Worm (Caenorhabditis elegans): ENCODE results near the gene T13F2.4.

DNA sequence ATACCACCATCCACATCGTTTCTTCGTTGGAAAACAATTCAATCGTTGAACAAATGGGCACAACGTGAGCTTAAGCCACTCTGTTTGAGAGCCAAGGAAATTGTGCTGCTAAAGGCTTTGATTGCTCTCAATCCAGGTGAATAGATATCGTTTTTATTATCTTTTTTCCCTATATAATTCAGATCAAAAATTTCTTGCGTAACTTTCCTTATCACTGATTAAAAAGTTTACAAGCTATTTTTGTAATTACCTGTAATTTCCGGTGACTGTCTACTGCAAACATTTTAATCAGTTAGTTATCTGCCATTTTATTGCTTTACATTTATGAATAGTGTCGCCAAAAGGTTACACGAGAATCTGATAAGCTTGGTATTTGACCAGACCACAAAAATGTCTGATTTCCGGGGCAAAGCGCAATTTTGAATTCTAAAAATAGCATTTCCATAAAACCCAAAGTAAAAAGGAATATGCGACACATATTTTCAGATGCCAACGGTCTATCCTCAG lies 26.9 kb upstream of the T13F2.4 start:
- TF ChIP-seq tab-1 (GFP tag; IDR thresholded peaks at IDR 0.05) (no peak), T22C8.4 (GFP tag; IDR thresholded peaks at IDR 0.05) (no peak), cog-1 (tag; optimal IDR thresholded peaks at IDR 0.05) (no peak), med-1 (GFP tag; optimal IDR thresholded peaks at IDR 0.05; ENCODE audit: insufficient read depth) (no peak), klf-2 (GFP tag; conservative IDR thresholded peaks at IDR 0.05) (no peak)

All from whole organism, midembryonic.